Fruit fly (Drosophila melanogaster): ENCODE results near the gene CG13002.

The CG13002 gene

DNA sequence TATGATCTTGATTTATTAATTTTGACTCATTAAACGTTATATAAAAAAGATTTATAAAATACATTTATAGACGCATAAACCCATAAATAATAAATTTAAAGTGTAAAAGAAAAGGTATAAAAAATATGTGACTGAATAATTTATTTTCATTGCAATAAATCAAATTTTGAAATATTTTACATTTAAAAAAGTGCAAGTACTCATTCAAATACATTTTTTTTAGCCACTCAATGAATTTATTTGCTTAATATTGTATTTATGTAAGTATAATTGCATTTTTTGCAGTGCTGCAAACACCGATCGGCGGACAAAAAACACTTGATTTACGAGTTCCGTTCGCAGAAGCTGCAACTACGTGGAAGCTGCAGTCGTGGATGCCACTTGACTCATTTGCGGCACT is 29.9 kb upstream of the CG13002 start:
- no peak for TF ChIP-seq Crg-1 (GFP tag; optimal IDR thresholded peaks at IDR 0.05)
- no peak for TF ChIP-seq CG33017 (tag; optimal IDR thresholded peaks at IDR 0.05)
- no peak for TF ChIP-seq tj (GFP tag; optimal IDR thresholded peaks at IDR 0.05)
- no peak for TF ChIP-seq CG7101 (tag; optimal IDR thresholded peaks at IDR 0.05)
- no peak for TF ChIP-seq cnc (optimal IDR thresholded peaks at IDR 0.05)
- TF ChIP-seq CG14711 (tag; optimal IDR thresholded peaks at IDR 0.05), result no peak
- no peak for TF ChIP-seq Hr96 (GFP tag; optimal IDR thresholded peaks at IDR 0.05)
- no peak for TF ChIP-seq CG1620 (GFP tag; optimal IDR thresholded peaks at IDR 0.05)
- no peak for TF ChIP-seq toe (GFP tag; optimal IDR thresholded peaks at IDR 0.05)
- no peak for TF ChIP-seq kay (GFP tag; ENCODE audit: borderline replicate concordance)
- no peak for TF ChIP-seq CG12768 (GFP tag; optimal IDR thresholded peaks at IDR 0.05)
- no peak for TF ChIP-seq Mnt (GFP tag; optimal IDR thresholded peaks at IDR 0.05)
- no peak for TF ChIP-seq CG11617 (GFP tag; optimal IDR thresholded peaks at IDR 0.05)
- no peak for TF ChIP-seq Clk (GFP tag; optimal IDR thresholded peaks at IDR 0.05)
- no peak for TF ChIP-seq bab1 (GFP tag; optimal IDR thresholded peaks at IDR 0.05)
- TF ChIP-seq CG7045 (GFP tag; optimal IDR thresholded peaks at IDR 0.05), result no peak
- TF ChIP-seq cic (GFP tag; optimal IDR thresholded peaks at IDR 0.05), result no peak
- no peak for TF ChIP-seq pad (GFP tag; optimal IDR thresholded peaks at IDR 0.05)
- no peak for TF ChIP-seq ovo (GFP tag; optimal IDR thresholded peaks at IDR 0.05)

DNA sequence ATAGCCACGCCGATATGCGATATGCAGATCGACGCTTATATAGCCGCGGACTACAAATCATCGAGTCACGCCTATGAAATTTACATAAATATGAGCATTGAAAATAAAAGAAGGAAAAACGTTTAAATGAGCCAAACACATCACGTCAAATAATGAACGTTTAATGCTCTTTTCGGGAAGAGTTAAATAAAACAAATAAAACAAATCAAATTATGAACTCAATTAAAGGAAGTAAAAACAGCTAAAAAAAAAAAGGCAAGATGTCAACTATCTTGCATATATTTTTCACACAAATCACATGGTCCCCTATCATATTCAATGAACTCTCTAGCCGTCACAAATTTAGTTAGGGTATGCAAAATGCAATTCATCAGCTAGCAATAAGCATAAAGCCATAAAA is 22.0 kb upstream of the CG13002 start:
- no peak for TF ChIP-seq ovo (GFP tag; optimal IDR thresholded peaks at IDR 0.05)
- TF ChIP-seq kay (GFP tag; ENCODE audit: borderline replicate concordance), result no peak
- no peak for TF ChIP-seq CG11617 (GFP tag; optimal IDR thresholded peaks at IDR 0.05)
- TF ChIP-seq toe (GFP tag; optimal IDR thresholded peaks at IDR 0.05), result no peak
- TF ChIP-seq Hr96 (GFP tag; optimal IDR thresholded peaks at IDR 0.05), result no peak
- TF ChIP-seq CG5204 (GFP tag; optimal IDR thresholded peaks at IDR 0.05), result no peak
- TF ChIP-seq CG12768 (GFP tag; optimal IDR thresholded peaks at IDR 0.05), result no peak
- TF ChIP-seq tj (GFP tag; optimal IDR thresholded peaks at IDR 0.05), result no peak
- TF ChIP-seq CG14711 (tag; optimal IDR thresholded peaks at IDR 0.05), result no peak
- no peak for TF ChIP-seq CG1620 (GFP tag; optimal IDR thresholded peaks at IDR 0.05)
- TF ChIP-seq Mnt (GFP tag; optimal IDR thresholded peaks at IDR 0.05), result no peak
- TF ChIP-seq Crg-1 (GFP tag; optimal IDR thresholded peaks at IDR 0.05), result no peak
- no peak for TF ChIP-seq cic (GFP tag; optimal IDR thresholded peaks at IDR 0.05)

DNA sequence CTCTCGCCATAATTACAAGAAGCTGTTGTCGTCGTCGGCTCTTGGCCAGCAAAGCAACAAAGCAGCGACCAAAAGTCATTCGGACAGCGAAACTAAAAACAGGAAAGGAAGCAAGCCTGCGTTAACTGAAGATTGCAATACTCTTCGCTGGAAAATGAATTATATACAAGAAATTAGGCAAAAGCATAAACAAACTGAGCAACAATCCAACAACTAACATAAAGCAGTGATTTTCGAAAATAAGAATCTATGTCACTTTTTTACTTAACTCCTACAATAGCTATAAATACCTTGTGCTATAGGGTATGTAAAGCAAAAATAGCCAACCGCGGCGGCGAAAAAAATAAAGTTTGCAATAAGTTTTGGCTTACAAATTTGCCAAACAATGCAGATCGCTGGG is 17.8 kb upstream of the CG13002 start:
- TF ChIP-seq ovo (GFP tag; optimal IDR thresholded peaks at IDR 0.05), result no peak
- no peak for TF ChIP-seq Crg-1 (GFP tag; optimal IDR thresholded peaks at IDR 0.05)
- no peak for TF ChIP-seq tj (GFP tag; optimal IDR thresholded peaks at IDR 0.05)
- no peak for TF ChIP-seq CG7045 (GFP tag; optimal IDR thresholded peaks at IDR 0.05)
- no peak for TF ChIP-seq CG5204 (GFP tag; optimal IDR thresholded peaks at IDR 0.05)
- TF ChIP-seq Clk (GFP tag; optimal IDR thresholded peaks at IDR 0.05), result no peak

DNA sequence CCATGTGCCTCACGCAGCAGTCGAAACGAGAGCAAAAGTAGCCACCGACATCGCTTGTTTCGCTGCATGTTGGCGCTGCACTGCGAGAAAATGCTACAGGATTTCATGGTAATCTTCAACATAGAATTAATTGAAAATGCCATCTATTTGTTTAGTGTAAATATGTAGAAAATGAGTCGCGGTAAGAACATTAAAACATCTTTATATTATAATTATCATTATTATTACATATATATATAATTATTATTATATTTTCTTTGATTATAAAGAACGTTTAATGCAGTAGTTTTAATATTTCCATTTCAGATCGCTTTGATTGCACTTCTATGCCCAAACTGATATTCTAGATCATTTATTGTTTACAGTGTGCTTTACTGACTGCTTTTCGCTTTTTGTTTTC is 16.6 kb upstream of the CG13002 start:
- no peak for TF ChIP-seq CG14711 (tag; optimal IDR thresholded peaks at IDR 0.05)
- TF ChIP-seq tj (GFP tag; optimal IDR thresholded peaks at IDR 0.05), result no peak
- TF ChIP-seq cnc (optimal IDR thresholded peaks at IDR 0.05), result no peak
- no peak for TF ChIP-seq CG5204 (GFP tag; optimal IDR thresholded peaks at IDR 0.05)
- no peak for TF ChIP-seq toe (GFP tag; optimal IDR thresholded peaks at IDR 0.05)
- TF ChIP-seq pad (GFP tag; optimal IDR thresholded peaks at IDR 0.05), result no peak
- no peak for TF ChIP-seq kay (GFP tag; ENCODE audit: borderline replicate concordance)
- no peak for TF ChIP-seq CG1620 (GFP tag; optimal IDR thresholded peaks at IDR 0.05)
- no peak for TF ChIP-seq Crg-1 (GFP tag; optimal IDR thresholded peaks at IDR 0.05)
- TF ChIP-seq CG11617 (GFP tag; optimal IDR thresholded peaks at IDR 0.05), result no peak
- TF ChIP-seq CG7045 (GFP tag; optimal IDR thresholded peaks at IDR 0.05), result no peak
- TF ChIP-seq bab1 (GFP tag; optimal IDR thresholded peaks at IDR 0.05), result no peak
- TF ChIP-seq Clk (GFP tag; optimal IDR thresholded peaks at IDR 0.05), result no peak

DNA sequence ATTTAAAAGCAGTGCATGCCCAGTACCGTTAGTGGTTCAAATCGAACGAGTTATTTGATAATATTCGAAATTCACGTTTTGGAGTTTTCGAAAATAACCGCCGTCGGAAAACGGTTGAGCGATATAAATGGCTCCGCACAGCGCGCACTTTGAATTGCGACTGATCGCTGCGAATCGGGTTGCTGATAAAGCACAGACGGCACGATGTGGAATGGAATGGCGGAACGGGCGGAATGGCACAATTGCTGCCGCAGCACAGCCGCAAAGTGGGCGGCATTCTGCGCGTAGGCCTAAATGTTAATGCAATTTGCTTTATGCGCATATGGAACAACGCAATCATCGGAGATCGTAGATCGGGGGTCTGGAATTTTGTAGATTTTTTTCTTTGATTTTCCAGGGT is 14.9 kb upstream of the CG13002 start:
- TF ChIP-seq cic (GFP tag; optimal IDR thresholded peaks at IDR 0.05), result no peak
- TF ChIP-seq Clk (GFP tag; optimal IDR thresholded peaks at IDR 0.05), result no peak
- TF ChIP-seq CG33017 (tag; optimal IDR thresholded peaks at IDR 0.05), result no peak
- no peak for TF ChIP-seq Mnt (GFP tag; optimal IDR thresholded peaks at IDR 0.05)
- no peak for TF ChIP-seq CG5204 (GFP tag; optimal IDR thresholded peaks at IDR 0.05)
- TF ChIP-seq CG11617 (GFP tag; optimal IDR thresholded peaks at IDR 0.05), result no peak
- TF ChIP-seq CG14711 (tag; optimal IDR thresholded peaks at IDR 0.05), result no peak
- TF ChIP-seq bab1 (GFP tag; optimal IDR thresholded peaks at IDR 0.05), result no peak
- TF ChIP-seq cnc (optimal IDR thresholded peaks at IDR 0.05), result no peak
- no peak for TF ChIP-seq toe (GFP tag; optimal IDR thresholded peaks at IDR 0.05)
- TF ChIP-seq CG1620 (GFP tag; optimal IDR thresholded peaks at IDR 0.05), result no peak
- TF ChIP-seq ovo (GFP tag; optimal IDR thresholded peaks at IDR 0.05), result no peak
- no peak for TF ChIP-seq CG7045 (GFP tag; optimal IDR thresholded peaks at IDR 0.05)
- no peak for TF ChIP-seq CG7101 (tag; optimal IDR thresholded peaks at IDR 0.05)
- TF ChIP-seq pad (GFP tag; optimal IDR thresholded peaks at IDR 0.05), result no peak

DNA sequence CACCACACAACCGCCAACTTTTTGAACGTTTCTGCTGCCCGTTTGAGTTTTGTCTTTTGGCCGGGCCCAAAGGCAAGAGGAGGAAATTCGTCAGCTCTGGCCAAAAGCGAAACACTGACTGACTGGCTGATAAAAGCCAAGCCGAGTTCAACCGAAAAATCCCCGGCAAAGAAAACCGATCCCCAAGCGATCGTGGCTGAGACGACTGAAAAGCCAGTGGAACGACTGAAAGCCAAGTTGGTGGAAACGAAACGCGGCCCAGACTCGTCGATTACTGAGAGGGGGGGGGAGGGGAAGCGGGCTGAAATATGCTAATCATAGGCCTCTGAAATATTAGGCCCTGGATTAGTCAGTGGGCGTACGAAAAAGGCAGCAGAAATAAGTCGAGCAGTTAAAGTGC is 13.2 kb upstream of the CG13002 start, which contains the start of gene CG13003:
Gene CG13003 (minus strand): TSS at position 120 of the 400 bp plus-strand sequence.
- no peak for TF ChIP-seq Hr96 (GFP tag; optimal IDR thresholded peaks at IDR 0.05)
- no peak for TF ChIP-seq CG5204 (GFP tag; optimal IDR thresholded peaks at IDR 0.05)
- TF ChIP-seq Mnt (GFP tag; optimal IDR thresholded peaks at IDR 0.05), result no peak
- TF ChIP-seq CG7101 (tag; optimal IDR thresholded peaks at IDR 0.05), result no peak
- no peak for TF ChIP-seq Crg-1 (GFP tag; optimal IDR thresholded peaks at IDR 0.05)
- no peak for TF ChIP-seq kay (GFP tag; ENCODE audit: borderline replicate concordance)
- TF ChIP-seq CG11617 (GFP tag; optimal IDR thresholded peaks at IDR 0.05), result no peak
- no peak for TF ChIP-seq Clk (GFP tag; optimal IDR thresholded peaks at IDR 0.05)
- TF ChIP-seq pad (GFP tag; optimal IDR thresholded peaks at IDR 0.05), result no peak
- TF ChIP-seq CG1620 (GFP tag; optimal IDR thresholded peaks at IDR 0.05), result no peak
- no peak for TF ChIP-seq CG7045 (GFP tag; optimal IDR thresholded peaks at IDR 0.05)
- TF ChIP-seq cnc (optimal IDR thresholded peaks at IDR 0.05), result no peak
- no peak for TF ChIP-seq tj (GFP tag; optimal IDR thresholded peaks at IDR 0.05)
- TF ChIP-seq CG33017 (tag; optimal IDR thresholded peaks at IDR 0.05), result no peak
- no peak for TF ChIP-seq bab1 (GFP tag; optimal IDR thresholded peaks at IDR 0.05)
- TF ChIP-seq ovo (GFP tag; optimal IDR thresholded peaks at IDR 0.05), result no peak
- TF ChIP-seq CG14711 (tag; optimal IDR thresholded peaks at IDR 0.05), result no peak
- TF ChIP-seq cic (GFP tag; optimal IDR thresholded peaks at IDR 0.05), result no peak
- TF ChIP-seq toe (GFP tag; optimal IDR thresholded peaks at IDR 0.05), result no peak

Data from whole organism, adult.